Fruit fly (Drosophila melanogaster) whole organism, embryonic: ENCODE data around the gene UQCR-C2.

Experiments used
- Asciz ChIP-seq: fragments of 200-800 bp; sonication (Bioruptor generic); optimal IDR thresholded peaks from 2 replicates; lab custom pipeline; 2017; ENCODE audit warnings: missing biosample characterization, mild to moderate bottlenecking, missing genetic modification characterization, missing genetic modification reagents
- CG11085 ChIP-seq: fragments of 200-800 bp; sonication (Bioruptor generic); IDR thresholded peaks from 2 replicates; pipeline ENCODE4 v1.3.6; 2022; ENCODE audit warnings: missing biosample characterization, missing genetic modification characterization
- CG11247 ChIP-seq: fragments of 200-800 bp; sonication (Bioruptor generic); IDR thresholded peaks from 2 replicates; pipeline ENCODE4 v1.3.6; 2022; ENCODE audit warnings: missing biosample characterization, missing genetic modification characterization
- CG11456 ChIP-seq: fragments of 200-800 bp; sonication (Bioruptor generic); IDR thresholded peaks from 3 replicates; pipeline ENCODE4 v1.3.6; 2022; ENCODE audit warnings: missing biosample characterization, missing genetic modification characterization
- CG11723 ChIP-seq: fragments of 200-800 bp; sonication (Bioruptor generic); optimal IDR thresholded peaks from 2 replicates; lab custom pipeline; 2017; ENCODE audit warnings: missing biosample characterization, mild to moderate bottlenecking, missing genetic modification characterization
- CG13894 ChIP-seq: fragments of 200-800 bp; sonication (Bioruptor generic); optimal IDR thresholded peaks from 3 replicates; lab custom pipeline; 2018; ENCODE audit warnings: missing biosample characterization, mild to moderate bottlenecking, missing genetic modification characterization, moderate library complexity
- CG15011 ChIP-seq: fragments of 200-800 bp; sonication (Bioruptor generic); optimal IDR thresholded peaks from 3 replicates; lab custom pipeline; 2018; ENCODE audit warnings: missing biosample characterization, mild to moderate bottlenecking, missing genetic modification characterization
- CG15269 ChIP-seq: fragments of 200-800 bp; sonication (Bioruptor generic); optimal IDR thresholded peaks from 2 replicates; lab custom pipeline; 2018; ENCODE audit warnings: missing biosample characterization, mild to moderate bottlenecking, missing genetic modification characterization, moderate library complexity
- CG15514 ChIP-seq: fragments of 200-800 bp; sonication (Bioruptor generic); optimal IDR thresholded peaks from 3 replicates; lab custom pipeline; 2017; ENCODE audit warnings: missing biosample characterization, missing genetic modification characterization, mild to moderate bottlenecking, moderate library complexity, missing genetic modification reagents
- CG17328 ChIP-seq: fragments of 200-800 bp; sonication (Bioruptor generic); IDR thresholded peaks from 2 replicates; pipeline ENCODE4 v1.3.6; 2022; ENCODE audit warnings: missing biosample characterization, missing genetic modification characterization
- CG17568 ChIP-seq: fragments of 200-800 bp; sonication (Bioruptor generic); optimal IDR thresholded peaks from 2 replicates; lab custom pipeline; 2018; ENCODE audit warnings: missing biosample characterization, mild to moderate bottlenecking, missing genetic modification characterization, moderate library complexity
- CG17912 ChIP-seq: fragments of 200-800 bp; sonication (Bioruptor generic); optimal IDR thresholded peaks from 2 replicates; lab custom pipeline; 2018; ENCODE audit warnings: missing biosample characterization, mild to moderate bottlenecking, missing genetic modification characterization
- CG18262 ChIP-seq: fragments of 200-800 bp; optimal IDR thresholded peaks from 3 replicates; lab custom pipeline; 2019; ENCODE audit warnings: missing biosample characterization, mild to moderate bottlenecking, missing genetic modification characterization, moderate library complexity
- CG18476 ChIP-seq: fragments of 200-800 bp; sonication (Bioruptor generic); optimal IDR thresholded peaks from 2 replicates; lab custom pipeline; 2016; ENCODE audit warnings: missing biosample characterization, mild to moderate bottlenecking, missing genetic modification characterization
- CG2129 ChIP-seq: fragments of 200-800 bp; sonication (Bioruptor generic); IDR thresholded peaks from 2 replicates; pipeline ENCODE4 v1.3.6; 2022; ENCODE audit warnings: missing biosample characterization, missing genetic modification characterization; ENCODE audit not compliant: partially characterized antibody
- CG31388 ChIP-seq: fragments of 200-800 bp; sonication (Bioruptor generic); optimal IDR thresholded peaks from 2 replicates; lab custom pipeline; 2016; ENCODE audit warnings: missing biosample characterization, missing genetic modification characterization
- CG33557 ChIP-seq: fragments of 200-800 bp; sonication (Bioruptor generic); optimal IDR thresholded peaks from 2 replicates; lab custom pipeline; 2019; ENCODE audit warnings: missing biosample characterization, mild to moderate bottlenecking, missing genetic modification characterization, moderate library complexity
- CG3995 ChIP-seq: fragments of 200-800 bp; sonication (Bioruptor generic); optimal IDR thresholded peaks from 3 replicates; lab custom pipeline; 2016; ENCODE audit warnings: missing biosample characterization, missing genetic modification characterization
- CG6791 ChIP-seq: fragments of 200-800 bp; sonication (Bioruptor generic); IDR thresholded peaks from 3 replicates; pipeline ENCODE4 v1.3.6; 2022; ENCODE audit warnings: missing biosample characterization, missing genetic modification characterization; ENCODE audit not compliant: partially characterized antibody
- CG6854 ChIP-seq: fragments of 200-800 bp; sonication (Bioruptor generic); optimal IDR thresholded peaks from 3 replicates; lab custom pipeline; 2017; ENCODE audit warnings: missing biosample characterization, mild to moderate bottlenecking, missing genetic modification characterization
- CG7556 ChIP-seq: fragments of 200-800 bp; sonication (Bioruptor generic); optimal IDR thresholded peaks from 2 replicates; lab custom pipeline; 2017; ENCODE audit warnings: missing biosample characterization, mild to moderate bottlenecking, missing genetic modification characterization
- CG8944 ChIP-seq: fragments of 200-800 bp; sonication (Bioruptor generic); optimal IDR thresholded peaks from 3 replicates; lab custom pipeline; 2016; ENCODE audit warnings: missing biosample characterization, missing genetic modification characterization
- CG9932 ChIP-seq: fragments of 200-800 bp; sonication (Bioruptor generic); IDR thresholded peaks from 2 replicates; pipeline ENCODE4 v1.3.6; 2022; ENCODE audit warnings: missing biosample characterization, missing genetic modification characterization
- Camta ChIP-seq: fragments of 200-800 bp; sonication (Bioruptor generic); optimal IDR thresholded peaks from 2 replicates; lab custom pipeline; 2016; ENCODE audit warnings: missing biosample characterization, missing genetic modification characterization
- Chrac-16 ChIP-seq: fragments of 200-800 bp; sonication (Bioruptor generic); optimal IDR thresholded peaks from 3 replicates; lab custom pipeline; 2016; ENCODE audit warnings: missing biosample characterization, missing genetic modification characterization
- D ChIP-seq, 2 experiments: fragments of 200-800 bp in 1 of 2; fragments of >200 bp in 1 of 2; sonication (Bioruptor generic) in 1 of 2; optimal IDR thresholded peaks; 2 replicates in 1 of 2; 3 replicates in 1 of 2; lab custom pipeline; 2017; ENCODE audit warnings: mild to moderate bottlenecking in 1 of 2, missing biosample characterization in 1 of 2, missing genetic modification characterization in 1 of 2, missing genetic modification reagents in 1 of 2
- Dfd ChIP-seq, 2 experiments: fragments of >200 bp; optimal IDR thresholded peaks; 2 replicates each; lab custom pipeline; 2017; ENCODE audit warnings: missing biosample characterization in 2 of 2, missing genetic modification characterization in 2 of 2
- ERR ChIP-seq: fragments of 200-800 bp; sonication (Bioruptor generic); optimal IDR thresholded peaks from 2 replicates; lab custom pipeline; 2016; ENCODE audit warnings: missing biosample characterization, missing genetic modification characterization
- Ets65A ChIP-seq: fragments of 200-800 bp; sonication (Bioruptor generic); peaks from one replicate; lab custom pipeline; 2016; ENCODE audit warnings: missing biosample characterization, missing genetic modification characterization
- Fer1 ChIP-seq: fragments of 200-800 bp; sonication (Bioruptor generic); optimal IDR thresholded peaks from 2 replicates; lab custom pipeline; 2017; ENCODE audit warnings: missing biosample characterization, mild to moderate bottlenecking, missing genetic modification characterization
- MTF-1 ChIP-seq: fragments of 200-800 bp; sonication (Bioruptor generic); optimal IDR thresholded peaks from 2 replicates; lab custom pipeline; 2018; ENCODE audit warnings: missing biosample characterization, mild to moderate bottlenecking, missing genetic modification characterization, borderline replicate concordance
- Nf-YB ChIP-seq: fragments of 200-800 bp; sonication (Bioruptor generic); optimal IDR thresholded peaks from 3 replicates; lab custom pipeline; 2019; ENCODE audit warnings: missing biosample characterization, mild to moderate bottlenecking, missing genetic modification characterization, moderate library complexity
- Rfx ChIP-seq: fragments of 200-800 bp; sonication (Bioruptor generic); IDR thresholded peaks from 2 replicates; pipeline ENCODE4 v1.3.6; 2022; ENCODE audit warnings: missing biosample characterization, missing genetic modification characterization
- Sox102F ChIP-seq: fragments of 200-800 bp; sonication (Bioruptor generic); optimal IDR thresholded peaks from 2 replicates; lab custom pipeline; 2018; ENCODE audit warnings: missing biosample characterization, mild to moderate bottlenecking, missing genetic modification characterization, moderate library complexity
- bsh ChIP-seq, 2 experiments: fragments of 200-800 bp; sonication (Bioruptor generic); optimal IDR thresholded peaks; 2 replicates each; lab custom pipeline; 2017 to 2018; ENCODE audit warnings: mild to moderate bottlenecking in 2 of 2, missing biosample characterization in 2 of 2, missing genetic modification characterization in 2 of 2, moderate library complexity in 1 of 2
- danr ChIP-seq: fragments of 200-800 bp; sonication (Bioruptor generic); IDR thresholded peaks from 2 replicates; pipeline ENCODE4 v1.3.6; 2022; ENCODE audit warnings: missing biosample characterization, missing genetic modification characterization
- ems ChIP-seq: fragments of 200-800 bp; sonication (Bioruptor generic); optimal IDR thresholded peaks from 3 replicates; lab custom pipeline; 2016; ENCODE audit warnings: missing biosample characterization, missing genetic modification characterization
- fd64A ChIP-seq: fragments of 200-800 bp; sonication (Bioruptor generic); optimal IDR thresholded peaks from 3 replicates; lab custom pipeline; 2018; ENCODE audit warnings: missing biosample characterization, mild to moderate bottlenecking, missing genetic modification characterization
- fru ChIP-seq: fragments of >200 bp; optimal IDR thresholded peaks from 2 replicates; lab custom pipeline; 2017
- ind ChIP-seq: fragments of 200-800 bp; sonication (Bioruptor generic); optimal IDR thresholded peaks from 3 replicates; lab custom pipeline; 2016; ENCODE audit warnings: missing biosample characterization, missing genetic modification characterization
- jigr1 ChIP-seq: fragments of 200-800 bp; sonication (Bioruptor generic); IDR thresholded peaks from 3 replicates; pipeline ENCODE4 v1.3.6; 2022; ENCODE audit warnings: missing biosample characterization, missing genetic modification characterization
- kni ChIP-seq: fragments of 200-800 bp; sonication (Bioruptor generic); optimal IDR thresholded peaks from 3 replicates; lab custom pipeline; 2017; ENCODE audit warnings: mild to moderate bottlenecking, missing biosample characterization, missing genetic modification reagents, missing genetic modification characterization
- maf-S ChIP-seq: fragments of 200-800 bp; sonication (Bioruptor generic); optimal IDR thresholded peaks from 2 replicates; lab custom pipeline; 2016; ENCODE audit warnings: missing biosample characterization, missing genetic modification characterization
- org-1 ChIP-seq: fragments of 200-800 bp; sonication (Bioruptor generic); optimal IDR thresholded peaks from 2 replicates; lab custom pipeline; 2017; ENCODE audit warnings: missing biosample characterization, missing genetic modification characterization
- ranshi ChIP-seq: fragments of 200-800 bp; sonication (Bioruptor generic); IDR thresholded peaks from 2 replicates; pipeline ENCODE4 v1.3.6; 2022; ENCODE audit warnings: missing biosample characterization, missing genetic modification characterization
- row ChIP-seq: fragments of 200-800 bp; sonication (Bioruptor generic); IDR thresholded peaks from 3 replicates; pipeline ENCODE4 v1.3.6; 2022; ENCODE audit warnings: missing biosample characterization, missing genetic modification characterization
- sob ChIP-seq: fragments of 200-800 bp; sonication (Bioruptor generic); IDR thresholded peaks from 2 replicates; pipeline ENCODE4 v1.3.6; 2022; ENCODE audit warnings: missing biosample characterization, missing genetic modification characterization
- sqz ChIP-seq: fragments of 200-800 bp; sonication (Bioruptor generic); optimal IDR thresholded peaks from 3 replicates; lab custom pipeline; 2018; ENCODE audit warnings: missing biosample characterization, mild to moderate bottlenecking, missing genetic modification characterization
- tin ChIP-seq: fragments of 200-800 bp; sonication (Bioruptor generic); optimal IDR thresholded peaks from 3 replicates; lab custom pipeline; 2016; ENCODE audit warnings: missing biosample characterization, missing genetic modification characterization
- tll ChIP-seq, 2 experiments: fragments of 200-800 bp in 1 of 2; fragments of >200 bp in 1 of 2; sonication (Bioruptor generic) in 1 of 2; optimal IDR thresholded peaks; 2 replicates each; lab custom pipeline; 2017 to 2019; ENCODE audit warnings: missing biosample characterization in 2 of 2, missing genetic modification characterization in 2 of 2, mild to moderate bottlenecking in 1 of 2, moderate library complexity in 1 of 2
- zf30C ChIP-seq: fragments of 200-800 bp; sonication (Bioruptor generic); optimal IDR thresholded peaks from 3 replicates; lab custom pipeline; 2018; ENCODE audit warnings: missing biosample characterization, mild to moderate bottlenecking, missing genetic modification characterization

UQCR-C2 gene

DNA sequence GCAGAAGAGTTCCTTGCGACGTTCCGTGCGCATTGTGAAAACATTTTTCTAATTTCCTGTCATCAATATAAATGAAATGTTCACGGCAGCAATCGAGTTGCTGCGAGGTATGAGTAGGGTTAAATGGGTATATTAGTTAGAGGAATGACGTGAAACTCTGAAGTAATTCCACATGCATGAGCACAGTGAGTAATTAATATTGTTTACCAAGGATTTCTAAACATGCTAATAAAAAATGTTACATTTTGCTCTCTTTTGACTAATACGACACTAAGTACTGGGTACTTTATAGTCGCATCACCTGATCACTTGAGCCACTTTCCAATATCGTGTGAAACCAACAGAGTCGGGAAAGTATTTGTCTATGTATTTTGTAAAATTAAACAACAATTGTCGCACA lies 39.7 kb upstream of the UQCR-C2 start (continued):
- no peak for TF ChIP-seq CG9932 (GFP tag; lab: Robert Waterston, UW)
- no peak for TF ChIP-seq Asciz (GFP tag; lab: Kevin White, UChicago)
- no peak for TF ChIP-seq Dfd (GFP tag; optimal IDR thresholded peaks at IDR 0.05; lab: Kevin White, UChicago)
- peak; percentile 16 for TF ChIP-seq CG8944
- no peak for TF ChIP-seq CG13894
- TF ChIP-seq CG11456 (GFP tag; lab: Robert Waterston, UW): 0 out of 3 replicates have a peak, but pooled peaks have one; percentile 22
- TF ChIP-seq row (GFP tag; lab: Robert Waterston, UW): no peak
- no peak for TF ChIP-seq tll (GFP tag; optimal IDR thresholded peaks at IDR 0.05; lab: Kevin White, UChicago)
- peak; percentile 11 for TF ChIP-seq Camta
- peak; percentile 24 for TF ChIP-seq CG15269 (tag; lab: Kevin White, UChicago)
- no peak for TF ChIP-seq Nf-YB (GFP tag; lab: Kevin White, UChicago)
- TF ChIP-seq Sox102F (GFP tag; lab: Kevin White, UChicago): peak; percentile 76
- TF ChIP-seq org-1: no peak
- TF ChIP-seq CG2129 (GFP tag; lab: Robert Waterston, UW): no peak
- peak; percentile 35; the same call in 1 of the 2 replicates for TF ChIP-seq Rfx
- TF ChIP-seq sqz: no peak
- TF ChIP-seq jigr1 (GFP tag; lab: Robert Waterston, UW): no peak
- no peak for TF ChIP-seq CG11085 (GFP tag; lab: Robert Waterston, UW)
- TF ChIP-seq kni (GFP tag; lab: Kevin White, UChicago): no peak
- TF ChIP-seq sob: peak; percentile 63
- no peak for TF ChIP-seq CG17912
- no peak for TF ChIP-seq CG18262 (tag; lab: Kevin White, UChicago)
- TF ChIP-seq tin (GFP tag; lab: Kevin White, UChicago): peak; percentile 15
- TF ChIP-seq CG6791: no peak
- TF ChIP-seq Ets65A (GFP tag; lab: Kevin White, UChicago): peak; percentile 11
- no peak for TF ChIP-seq maf-S
- peak; percentile 71; the same call in 1 of the 2 replicates for TF ChIP-seq CG17328
- no peak for TF ChIP-seq D (optimal IDR thresholded peaks at IDR 0.05; lab: Kevin White, UChicago)
- peak; percentile 34 for TF ChIP-seq D (GFP tag; optimal IDR thresholded peaks at IDR 0.05; lab: Kevin White, UChicago)
- no peak for TF ChIP-seq CG33557
- no peak for TF ChIP-seq CG11247 (GFP tag; lab: Robert Waterston, UW)
- TF ChIP-seq CG3995: no peak
- TF ChIP-seq CG11723 (GFP tag; lab: Kevin White, UChicago): no peak
- TF ChIP-seq ind (GFP tag; lab: Kevin White, UChicago): peak; percentile 32
- no peak for TF ChIP-seq CG15011
- no peak for TF ChIP-seq CG6854 (GFP tag; lab: Kevin White, UChicago)
- no peak for TF ChIP-seq CG15514 (GFP tag; lab: Kevin White, UChicago)
- no peak for TF ChIP-seq zf30C
- no peak for TF ChIP-seq danr (GFP tag; lab: Robert Waterston, UW)
- no peak for TF ChIP-seq CG17568 (GFP tag; lab: Kevin White, UChicago)
- no peak for TF ChIP-seq CG7556
- no peak for TF ChIP-seq ERR (GFP tag; lab: Kevin White, UChicago)
- TF ChIP-seq ranshi: peak; percentile 19; the same call in 1 of the 2 replicates
- TF ChIP-seq fru: no peak
- TF ChIP-seq ems (GFP tag; lab: Kevin White, UChicago): no peak
- no peak for TF ChIP-seq MTF-1 (GFP tag; lab: Kevin White, UChicago)
- TF ChIP-seq Chrac-16 (GFP tag; lab: Kevin White, UChicago): peak; percentile 31
- no peak for TF ChIP-seq CG31388
- no peak for TF ChIP-seq Fer1 (GFP tag; lab: Kevin White, UChicago)
- TF ChIP-seq fd64A: no peak
- TF ChIP-seq bsh (GFP tag; optimal IDR thresholded peaks at IDR 0.05; lab: Kevin White, UChicago): no peak
- TF ChIP-seq CG18476 (GFP tag; lab: Kevin White, UChicago): no peak
